Worm (Caenorhabditis elegans): ENCODE measurements around the gene tatn-1.

tatn-1 gene

ce11 chrX:14841030-14841429 is 50.2 kb downstream of the tatn-1 start (continued):
- TF ChIP-seq unc-62 (GFP tag; optimal IDR thresholded peaks at IDR 0.05) = no peak
- peak; percentile 40; the same call in 1 of the 2 replicates for TF ChIP-seq mab-9 (GFP tag; IDR thresholded peaks at IDR 0.05)
- no peak for TF ChIP-seq C34B4.2 (tag; optimal IDR thresholded peaks at IDR 0.05)
- TF ChIP-seq snpc-4 (tag; optimal IDR thresholded peaks at IDR 0.05) = peak; percentile 78
- TF ChIP-seq swsn-7 (tag; optimal IDR thresholded peaks at IDR 0.05) = peak; percentile 90
- peak in 2 of 6 experiments; percentile 27 to 50 for TF ChIP-seq elt-3 (tag; optimal IDR thresholded peaks at IDR 0.05)
- peak; percentile 57 for TF ChIP-seq nhr-90 (tag; optimal IDR thresholded peaks at IDR 0.05; ENCODE audit: poor library complexity)
- peak; percentile 78 for TF ChIP-seq ztf-4 (tag; optimal IDR thresholded peaks at IDR 0.05)
- TF ChIP-seq dsc-1 (tag; optimal IDR thresholded peaks at IDR 0.05) = peak; percentile 82
- TF ChIP-seq lin-35 (GFP tag; optimal IDR thresholded peaks at IDR 0.05) = peak; percentile 82 to 87
- no peak for TF ChIP-seq pqm-1 (tag; optimal IDR thresholded peaks at IDR 0.05)
- TF ChIP-seq hlh-4 (tag; optimal IDR thresholded peaks at IDR 0.05) = no peak
- TF ChIP-seq unc-130 (tag; optimal IDR thresholded peaks at IDR 0.05) = peak; percentile 46
- TF ChIP-seq nhr-19 (GFP tag; conservative IDR thresholded peaks at IDR 0.05) = peak; percentile 78
- TF ChIP-seq fkh-8 (tag; optimal IDR thresholded peaks at IDR 0.05) = peak; percentile 87
- TF ChIP-seq nhr-71 (tag; optimal IDR thresholded peaks at IDR 0.05) = peak; percentile 96
- no peak for TF ChIP-seq nhr-76 (tag; optimal IDR thresholded peaks at IDR 0.05)
- TF ChIP-seq fos-1 (tag; optimal IDR thresholded peaks at IDR 0.05) = peak; percentile 91
- TF ChIP-seq xbp-1 (tag; optimal IDR thresholded peaks at IDR 0.05) = peak; percentile 85
- peak; percentile 80 for TF ChIP-seq rnt-1 (tag; optimal IDR thresholded peaks at IDR 0.05)
- no peak for TF ChIP-seq unc-30 (tag; optimal IDR thresholded peaks at IDR 0.05)
- no peak for TF ChIP-seq aha-1 (tag; optimal IDR thresholded peaks at IDR 0.05)
- peak; percentile 92 for TF ChIP-seq tbx-2 (tag; optimal IDR thresholded peaks at IDR 0.05)
- TF ChIP-seq pag-3 (tag; optimal IDR thresholded peaks at IDR 0.05; ENCODE audit: borderline replicate concordance, insufficient read depth) = peak; percentile 15
- no peak for TF ChIP-seq efl-3 (GFP tag; optimal IDR thresholded peaks at IDR 0.05)
- peak; percentile 86 for TF ChIP-seq lin-13 (GFP tag; optimal IDR thresholded peaks at IDR 0.05)
- peak; percentile 44 to 92 for TF ChIP-seq mdl-1 (tag; optimal IDR thresholded peaks at IDR 0.05)
- TF ChIP-seq Y116A8C.19 (tag; optimal IDR thresholded peaks at IDR 0.05; ENCODE audit: borderline replicate concordance) = no peak
- TF ChIP-seq jun-1 (tag; optimal IDR thresholded peaks at IDR 0.05) = peak; percentile 89
- peak; percentile 54 for TF ChIP-seq nhr-11 (tag; optimal IDR thresholded peaks at IDR 0.05)
- TF ChIP-seq lir-3 (tag; optimal IDR thresholded peaks at IDR 0.05; ENCODE audit: poor library complexity) = peak; percentile 80
- TF ChIP-seq elt-2 (tag; optimal IDR thresholded peaks at IDR 0.05) = peak; percentile 43
- TF ChIP-seq hlh-17 (GFP tag; optimal IDR thresholded peaks at IDR 0.05; ENCODE audit: borderline replicate concordance) = no peak
- TF ChIP-seq ceh-88 (GFP tag; IDR thresholded peaks at IDR 0.05) = no peak; the same call in 1 of the 2 replicates
- TF ChIP-seq ztf-11 (tag; optimal IDR thresholded peaks at IDR 0.05) = peak in 1 of 2 experiments; percentile 14
- no peak for TF ChIP-seq nhr-84 (tag; optimal IDR thresholded peaks at IDR 0.05)
- peak; percentile 6 for TF ChIP-seq ama-1 (optimal IDR thresholded peaks at IDR 0.05)
- peak; percentile 94 for TF ChIP-seq nhr-77 (tag; optimal IDR thresholded peaks at IDR 0.05)
- peak; percentile 63 to 92 for TF ChIP-seq lsy-2 (tag; optimal IDR thresholded peaks at IDR 0.05)
- TF ChIP-seq egl-13 (tag; optimal IDR thresholded peaks at IDR 0.05) = peak; percentile 81
- peak; percentile 44 for TF ChIP-seq F16B12.6 (tag; optimal IDR thresholded peaks at IDR 0.05)
- TF ChIP-seq sox-4 (tag; optimal IDR thresholded peaks at IDR 0.05) = peak; percentile 21
- peak; percentile 87 for TF ChIP-seq skn-1 (tag; optimal IDR thresholded peaks at IDR 0.05)
- peak; percentile 63 for TF ChIP-seq blmp-1 (tag; optimal IDR thresholded peaks at IDR 0.05)
- TF ChIP-seq irx-1 (tag; optimal IDR thresholded peaks at IDR 0.05) = peak; percentile 83
- TF ChIP-seq aly-2 (tag; optimal IDR thresholded peaks at IDR 0.05) = peak; percentile 32
- peak; percentile 86 for TF ChIP-seq C16A3.4 (tag; optimal IDR thresholded peaks at IDR 0.05)
- TF ChIP-seq alr-1 (tag; optimal IDR thresholded peaks at IDR 0.05; ENCODE audit: borderline replicate concordance) = no peak
- TF ChIP-seq ceh-63 (GFP tag; optimal IDR thresholded peaks at IDR 0.05) = no peak
- TF ChIP-seq lin-15B (tag; optimal IDR thresholded peaks at IDR 0.05) = no peak
- peak; percentile 94 for TF ChIP-seq fkh-10 (GFP tag; optimal IDR thresholded peaks at IDR 0.05)
- TF ChIP-seq ceh-8 (GFP tag; optimal IDR thresholded peaks at IDR 0.05) = peak; percentile 57
- TF ChIP-seq hpl-2 (GFP tag; optimal IDR thresholded peaks at IDR 0.05) = no peak

All from whole organism, L1 larva.